Worm (Caenorhabditis elegans) whole organism, L1 larva: ENCODE measurements around the gene tbx-40.
A peak's percentile ranks its signal among the peaks of the same experiment; 100 is the strongest.

Experiments
- Y116A8C.19 ChIP-seq: sonication (generic microtip); optimal IDR thresholded peaks from 2 replicates; lab custom pipeline; 2016; ENCODE audit warnings: missing compliant biosample characterization, missing genetic modification characterization, borderline replicate concordance
- blmp-1 ChIP-seq: fragments of 150-350 bp; optimal IDR thresholded peaks from 2 replicates; lab custom pipeline; 2014; ENCODE audit warnings: missing biosample characterization, missing genetic modification characterization
- ceh-8 ChIP-seq: fragments of 200-800 bp; sonication (Bioruptor generic); optimal IDR thresholded peaks from 2 replicates; lab custom pipeline; 2018; ENCODE audit warnings: mild to moderate bottlenecking, missing genetic modification characterization, moderate library complexity, missing compliant biosample characterization
- ceh-82 ChIP-seq, 3 experiments: fragments of 150-350 bp in 1 of 3; sonication (generic microtip) in 2 of 3; optimal IDR thresholded peaks; 2 replicates each; lab custom pipeline; 2014 to 2017; ENCODE audit warnings: missing biosample characterization in 3 of 3, missing genetic modification characterization in 3 of 3
- dpl-1 ChIP-seq, 3 experiments: fragments of 150-350 bp in 2 of 3; sonication (generic microtip) in 1 of 3; optimal IDR thresholded peaks; 2 replicates each; lab custom pipeline; 2014 to 2017; ENCODE audit warnings: missing biosample characterization in 3 of 3, missing genetic modification characterization in 3 of 3, missing genetic modification reagents in 3 of 3
- efl-1 ChIP-seq, 4 experiments: fragments of 150-350 bp; optimal IDR thresholded peaks in 3 of 4; peaks in 1 of 4; 1 replicate in 1 of 4; 2 replicates in 3 of 4; lab custom pipeline; 2014; ENCODE audit warnings: missing biosample characterization in 2 of 4, missing genetic modification characterization in 2 of 4, missing genetic modification reagents in 2 of 4
- egl-13 ChIP-seq: sonication (generic microtip); optimal IDR thresholded peaks from 2 replicates; lab custom pipeline; 2016; ENCODE audit warnings: missing genotype, missing genetic modification reagents, missing genetic modification characterization, missing compliant biosample characterization
- elt-2 ChIP-seq: sonication (generic microtip); optimal IDR thresholded peaks from 2 replicates; lab custom pipeline; 2016; ENCODE audit warnings: missing genetic modification characterization, mild to moderate bottlenecking, inconsistent platforms, missing compliant biosample characterization, missing genetic modification reagents
- ets-5 ChIP-seq: fragments of 200-800 bp; sonication (Bioruptor generic); IDR thresholded peaks from 2 replicates; pipeline ENCODE4 v1.3.6; 2022; ENCODE audit warnings: missing genetic modification characterization, missing compliant biosample characterization
- jun-1 ChIP-seq: fragments of 150-350 bp; optimal IDR thresholded peaks from 2 replicates; lab custom pipeline; 2014; ENCODE audit warnings: missing biosample characterization, missing genetic modification reagents, missing genetic modification characterization
- lin-14 ChIP-seq: fragments of 200-800 bp; sonication (Bioruptor generic); optimal IDR thresholded peaks from 2 replicates; lab custom pipeline; 2018; ENCODE audit warnings: mild to moderate bottlenecking, missing genetic modification characterization, moderate library complexity, missing compliant biosample characterization
- lin-15B ChIP-seq: fragments of 150-350 bp; sonication (generic microtip); optimal IDR thresholded peaks from 3 replicates; lab custom pipeline; 2014; ENCODE audit warnings: missing biosample characterization, missing genetic modification characterization
- lin-39 ChIP-seq: fragments of 150-350 bp; optimal IDR thresholded peaks from 2 replicates; lab custom pipeline; 2014; ENCODE audit warnings: missing biosample characterization, missing genetic modification reagents, missing genetic modification characterization
- lir-3 ChIP-seq: sonication (generic microtip); optimal IDR thresholded peaks from 2 replicates; lab custom pipeline; 2016; ENCODE audit warnings: mild to moderate bottlenecking, missing genetic modification characterization, moderate library complexity, missing compliant biosample characterization; ENCODE audit not compliant: poor library complexity
- lsy-2 ChIP-seq, 2 experiments: fragments of 150-350 bp; optimal IDR thresholded peaks; 2 replicates each; lab custom pipeline; 2014; ENCODE audit warnings: missing biosample characterization in 2 of 2, missing genetic modification characterization in 2 of 2
- mef-2 ChIP-seq: fragments of 150-350 bp; optimal IDR thresholded peaks from 2 replicates; lab custom pipeline; 2014; ENCODE audit warnings: missing biosample characterization, missing genetic modification characterization
- nhr-12 ChIP-seq: sonication (generic microtip); optimal IDR thresholded peaks from 2 replicates; lab custom pipeline; 2017; ENCODE audit warnings: missing biosample characterization, missing genetic modification characterization
- nhr-19 ChIP-seq: fragments of 200-800 bp; sonication (Bioruptor generic); conservative IDR thresholded peaks from 2 replicates; pipeline ENCODE4 v1.3.6; 2022; ENCODE audit warnings: missing genetic modification characterization, missing compliant biosample characterization
- nhr-20 ChIP-seq: sonication (generic microtip); optimal IDR thresholded peaks from 2 replicates; lab custom pipeline; 2016; ENCODE audit warnings: mild to moderate bottlenecking, missing genetic modification characterization, missing compliant biosample characterization
- nhr-77 ChIP-seq: fragments of 150-350 bp; optimal IDR thresholded peaks from 2 replicates; lab custom pipeline; 2014; ENCODE audit warnings: missing biosample characterization, missing genetic modification characterization
- nhr-85 ChIP-seq: sonication (generic microtip); peaks from one replicate; lab custom pipeline; 2016; ENCODE audit warnings: missing genetic modification characterization, inconsistent platforms, missing compliant biosample characterization
- nhr-90 ChIP-seq: sonication (generic microtip); optimal IDR thresholded peaks from 2 replicates; lab custom pipeline; 2016; ENCODE audit warnings: mild to moderate bottlenecking, missing genetic modification characterization, missing compliant biosample characterization; ENCODE audit not compliant: poor library complexity
- pag-3 ChIP-seq: sonication (generic microtip); optimal IDR thresholded peaks from 2 replicates; lab custom pipeline; 2017; ENCODE audit warnings: missing genetic modification characterization, mild to moderate bottlenecking, missing compliant biosample characterization, antibody characterized with exemption, borderline replicate concordance; ENCODE audit not compliant: insufficient read depth
- pqm-1 ChIP-seq: sonication (generic microtip); optimal IDR thresholded peaks from 3 replicates; lab custom pipeline; 2017; ENCODE audit warnings: missing biosample characterization, missing genetic modification characterization
- snu-23 ChIP-seq: sonication (generic microtip); optimal IDR thresholded peaks from 2 replicates; lab custom pipeline; 2016; ENCODE audit warnings: missing genetic modification characterization, missing compliant biosample characterization
- sox-4 ChIP-seq: sonication (generic microtip); optimal IDR thresholded peaks from 2 replicates; lab custom pipeline; 2016; ENCODE audit warnings: missing genetic modification characterization, missing compliant biosample characterization
- swsn-7 ChIP-seq: sonication (generic microtip); optimal IDR thresholded peaks from 2 replicates; lab custom pipeline; 2016; ENCODE audit warnings: missing genetic modification characterization, missing compliant biosample characterization
- unc-30 ChIP-seq: sonication (generic microtip); optimal IDR thresholded peaks from 2 replicates; lab custom pipeline; 2017; ENCODE audit warnings: missing biosample characterization, missing genetic modification characterization
- unc-98 ChIP-seq: fragments of 200-800 bp; sonication (Bioruptor generic); IDR thresholded peaks from 2 replicates; pipeline ENCODE4 v1.3.6; 2022; ENCODE audit warnings: missing genetic modification characterization, missing compliant biosample characterization
- zag-1 ChIP-seq: fragments of 150-350 bp; optimal IDR thresholded peaks from 2 replicates; lab custom pipeline; 2014; ENCODE audit warnings: missing biosample characterization, missing genetic modification characterization
- ztf-11 ChIP-seq, 2 experiments: sonication (generic microtip); optimal IDR thresholded peaks; 2 replicates each; lab custom pipeline; 2016 to 2017; ENCODE audit warnings: missing genetic modification characterization in 2 of 2, missing biosample characterization in 1 of 2, missing compliant biosample characterization in 1 of 2

Gene tbx-40

DNA sequence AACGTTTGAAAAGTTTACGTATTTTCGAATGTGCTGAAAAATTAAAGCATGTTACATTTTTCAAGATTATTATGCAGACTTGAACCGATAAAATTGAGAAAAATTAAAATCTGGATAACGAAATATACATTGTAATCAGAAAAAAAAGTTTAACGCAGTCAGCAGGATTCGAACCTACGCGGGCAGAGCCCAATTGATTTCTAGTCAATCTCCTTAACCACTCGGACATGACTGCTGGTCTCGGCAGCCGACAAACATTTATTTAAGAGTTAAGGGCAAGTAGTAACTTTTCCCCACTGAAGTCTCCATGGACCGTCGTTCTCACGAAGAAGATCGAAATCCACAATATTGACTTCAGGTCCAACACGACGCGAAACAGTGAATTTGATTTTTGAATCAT is 17.0 kb downstream of the tbx-40 start:
- TF ChIP-seq nhr-85 (tag; lab: Kevin White, UChicago): peak; percentile 72

DNA sequence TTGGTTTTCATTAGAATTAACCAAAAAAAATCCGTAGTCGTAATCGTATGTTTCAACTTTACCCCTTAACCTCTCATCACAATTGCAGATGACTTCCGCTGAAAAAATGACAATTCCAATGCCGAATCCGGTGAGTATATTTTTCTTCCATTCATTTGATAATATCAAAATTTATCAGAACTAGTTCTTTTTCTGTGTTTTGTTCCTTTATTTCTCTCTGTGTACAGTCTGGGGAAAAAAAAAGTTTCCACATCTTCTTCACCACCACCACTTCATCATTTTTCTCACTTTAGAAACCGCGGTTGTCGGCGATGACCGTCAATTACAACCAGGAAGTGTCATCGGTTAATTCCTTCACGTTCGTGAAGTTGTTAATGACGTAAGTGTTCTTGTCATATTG is 25.8 kb downstream of the tbx-40 start, which contains the start of gene best-21:
TSS of gene best-21 (plus strand) at position 301 of the 400 bp plus-strand sequence.
- TF ChIP-seq pag-3 (tag; lab: Kevin White, UChicago) (no peak), dpl-1 (GFP tag; optimal IDR thresholded peaks at IDR 0.05; lab: Kevin White, UChicago) (no peak), ceh-82 (tag; optimal IDR thresholded peaks at IDR 0.05; lab: Kevin White, UChicago) (no peak), lsy-2 (tag; optimal IDR thresholded peaks at IDR 0.05; lab: Kevin White, UChicago) (no peak)

DNA sequence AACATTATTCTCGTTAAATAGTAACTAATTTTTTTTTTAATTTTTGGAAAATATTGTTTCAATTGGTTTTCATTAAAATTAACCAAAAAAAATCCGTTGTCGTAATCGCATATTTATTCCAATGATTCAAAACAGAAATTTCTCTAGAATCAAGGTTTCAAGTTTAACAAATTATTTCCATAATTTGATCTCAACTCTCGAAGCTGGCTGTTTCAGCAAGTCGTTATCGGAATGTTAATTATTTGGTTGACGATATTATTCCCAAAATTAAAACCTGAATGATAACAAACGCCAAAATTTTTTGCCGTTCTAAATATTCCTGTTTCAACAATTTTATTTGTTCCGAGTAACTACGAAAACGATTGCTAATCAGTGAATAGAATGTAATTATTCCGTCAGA is 28.0 kb downstream of the tbx-40 start:
- no peak for TF ChIP-seq nhr-20 (tag; lab: Kevin White, UChicago)
- TF ChIP-seq nhr-12 (tag; lab: Kevin White, UChicago): no peak
- no peak for TF ChIP-seq swsn-7

DNA sequence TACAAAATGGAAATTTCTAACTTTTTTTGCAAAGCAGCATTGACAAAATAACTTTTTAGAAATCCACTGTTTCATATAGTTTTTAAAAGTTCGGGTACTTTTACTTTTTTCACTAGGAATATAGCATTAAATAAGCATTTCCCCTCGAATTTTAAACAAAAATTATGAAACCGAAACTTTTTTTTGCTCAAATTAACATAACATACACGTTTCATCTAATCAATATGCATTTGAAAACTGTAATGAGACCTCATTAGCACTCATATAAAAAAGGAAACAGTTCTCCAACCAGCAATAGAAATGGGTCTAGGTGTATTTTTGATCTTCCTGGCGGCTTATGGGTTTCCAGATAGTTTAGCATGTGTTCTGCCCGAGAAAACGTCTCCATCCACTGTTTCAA is 34.0 kb downstream of the tbx-40 start, which contains the start of gene Y73F8A.10:
TSS of gene Y73F8A.10 (plus strand) at position 301 of the 400 bp plus-strand sequence.
- TF ChIP-seq lin-15B (no peak), efl-1 (optimal IDR thresholded peaks at IDR 0.05; lab: Kevin White, UChicago) (no peak), efl-1 (GFP tag; optimal IDR thresholded peaks at IDR 0.05 in 1 of 2; lab: Kevin White, UChicago) (no peak), egl-13 (tag; lab: Kevin White, UChicago) (no peak), lin-14 (GFP tag; lab: Kevin White, UChicago) (no peak), mef-2 (no peak), ets-5 (no peak)

DNA sequence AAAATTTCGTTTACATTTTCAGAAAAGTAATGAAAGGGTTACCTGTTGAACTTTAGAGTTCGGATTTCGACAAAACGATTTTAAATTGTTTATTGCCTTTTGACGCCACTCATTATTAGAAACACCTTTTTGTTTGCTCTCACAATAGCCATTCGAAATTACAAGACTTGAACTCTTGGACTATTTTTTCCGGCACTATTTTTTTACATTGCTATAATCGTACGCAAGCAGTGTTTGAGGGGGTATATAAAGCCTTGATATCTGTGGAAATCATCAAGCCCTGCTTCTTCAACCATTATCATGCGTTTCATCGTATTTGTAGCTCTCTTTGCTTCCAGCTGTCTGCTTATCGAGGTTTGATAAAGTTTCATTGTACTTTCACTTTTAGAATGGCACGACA is 36.4 kb downstream of the tbx-40 start, which contains the start of gene pqn-91:
TSS of gene pqn-91 (plus strand) at position 301 of the 400 bp plus-strand sequence.
- TF ChIP-seq efl-1 (optimal IDR thresholded peaks at IDR 0.05; lab: Kevin White, UChicago): no peak
- peak in 1 of 2 experiments; percentile 83 for TF ChIP-seq efl-1 (GFP tag; optimal IDR thresholded peaks at IDR 0.05 in 1 of 2; lab: Kevin White, UChicago)
- no peak for TF ChIP-seq ztf-11 (tag; optimal IDR thresholded peaks at IDR 0.05; lab: Kevin White, UChicago)
- TF ChIP-seq, all 84 proteins: peak for 1

DNA sequence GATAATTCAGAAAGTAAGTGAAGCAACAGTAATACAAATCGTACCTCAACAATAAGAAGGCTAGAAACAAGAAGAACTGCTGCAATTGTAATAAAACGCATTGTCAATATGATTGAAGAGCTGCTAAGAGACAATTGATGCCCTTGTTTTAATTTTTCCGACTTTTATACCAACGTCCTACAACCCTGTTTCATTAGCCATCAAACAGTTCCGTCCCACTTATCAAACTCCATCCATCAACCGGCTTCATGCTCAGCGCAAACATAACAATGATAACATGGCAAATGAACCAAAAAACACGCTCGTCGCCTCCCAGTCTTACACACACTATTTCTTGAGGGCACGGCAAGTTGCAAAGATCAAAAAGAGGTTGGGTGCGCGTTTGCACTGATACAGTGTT is 36.8 kb downstream of the tbx-40 start, which contains the start of gene pqn-90:
TSS of gene pqn-90 (minus strand) at position 101 of the 400 bp plus-strand sequence.
- TF ChIP-seq snu-23 (GFP tag; lab: Kevin White, UChicago) (no peak), unc-98 (GFP tag; lab: Robert Waterston, UW) (no peak), nhr-77 (no peak), jun-1 (tag; lab: Kevin White, UChicago) (no peak), ztf-11 (tag; optimal IDR thresholded peaks at IDR 0.05; lab: Kevin White, UChicago) (no peak), ceh-8 (GFP tag; lab: Kevin White, UChicago) (no peak), lin-39 (tag; lab: Kevin White, UChicago) (no peak), nhr-20 (tag; lab: Kevin White, UChicago) (no peak), sox-4 (tag; lab: Kevin White, UChicago) (no peak), unc-30 (no peak), zag-1 (tag; lab: Kevin White, UChicago) (no peak), Y116A8C.19 (tag; lab: Kevin White, UChicago) (no peak), nhr-19 (GFP tag; lab: Robert Waterston, UW) (no peak), nhr-90 (no peak), lir-3 (no peak), pqm-1 (tag; lab: Kevin White, UChicago) (no peak), blmp-1 (tag; lab: Kevin White, UChicago) (no peak), elt-2 (no peak)
